Comparison of ENCODE assay signal across 4 fruit fly cellular contexts in genomic region chr3R:24720459-24721370, dm6.
TF ChIP-seq lines count a peak whose summit lies in the region.

No protein-coding gene starts in this region.

- no peak for TF ChIP-seq CTCF in whole organism, embryonic (GFP tag; optimal IDR thresholded peaks at IDR 0.05; lab: Kevin White, UChicago)

TF ChIP-seq in whole organism, embryonic, 481 proteins besides CTCF, POLR2A, EP300 and RAD21:
- TF ChIP-seq ken (GFP tag; IDR thresholded peaks at IDR 0.05; lab: Robert Waterston, UW): 0 out of 3 replicates have a peak, but pooled peaks have one; percentile 26
- peak; percentile 28 for TF ChIP-seq cg (GFP tag; optimal IDR thresholded peaks at IDR 0.05; lab: Kevin White, UChicago)
- TF ChIP-seq bsh (GFP tag; optimal IDR thresholded peaks at IDR 0.05; lab: Kevin White, UChicago): peak in 1 of 2 experiments; percentile 5
- peak; percentile 99 for TF ChIP-seq CG11504 (tag; optimal IDR thresholded peaks at IDR 0.05; lab: Kevin White, UChicago)
- peak; percentile 91 for TF ChIP-seq twi (tag; optimal IDR thresholded peaks at IDR 0.05; lab: Kevin White, UChicago)
- TF ChIP-seq Drgx (GFP tag; IDR thresholded peaks at IDR 0.05; lab: Robert Waterston, UW): peak; percentile 41
- TF ChIP-seq pan (optimal IDR thresholded peaks at IDR 0.05; lab: Kevin White, UChicago): no peak
- no peak for TF ChIP-seq pan (GFP tag; optimal IDR thresholded peaks at IDR 0.05 in 1 of 2, IDR thresholded peaks at IDR 0.05 in 1 of 2)
- no peak for TF ChIP-seq CG7839 (tag; optimal IDR thresholded peaks at IDR 0.05; lab: Kevin White, UChicago)
- TF ChIP-seq br (optimal IDR thresholded peaks at IDR 0.05; lab: Kevin White, UChicago): no peak
- TF ChIP-seq CG15479 (GFP tag; optimal IDR thresholded peaks at IDR 0.05; lab: Kevin White, UChicago): peak; percentile 8
- no peak for TF ChIP-seq Ada2b (GFP tag; IDR thresholded peaks at IDR 0.05; lab: Robert Waterston, UW)
- peak; percentile 57 for TF ChIP-seq Nf-YB (GFP tag; optimal IDR thresholded peaks at IDR 0.05; lab: Kevin White, UChicago)
- TF ChIP-seq tll (GFP tag; optimal IDR thresholded peaks at IDR 0.05; lab: Kevin White, UChicago): peak in 1 of 2 experiments; percentile 21
- peak; percentile 46; the same call in 1 of the 3 replicates for TF ChIP-seq ci (GFP tag; IDR thresholded peaks at IDR 0.05; lab: Robert Waterston, UW)
- no peak for TF ChIP-seq Aef1 (GFP tag; IDR thresholded peaks at IDR 0.05; lab: Robert Waterston, UW)
- peak; percentile 42 for TF ChIP-seq Med (GFP tag; lab: Kevin White, UChicago)
- TF ChIP-seq wek (GFP tag; optimal IDR thresholded peaks at IDR 0.05; lab: Kevin White, UChicago): no peak
- peak; percentile 32; the same call in 1 of the 2 replicates for TF ChIP-seq CG31224 (GFP tag; IDR thresholded peaks at IDR 0.05; lab: Robert Waterston, UW)
- no peak for TF ChIP-seq tin (GFP tag; optimal IDR thresholded peaks at IDR 0.05; lab: Kevin White, UChicago)
- TF ChIP-seq CG12769 (tag; optimal IDR thresholded peaks at IDR 0.05; lab: Kevin White, UChicago): no peak
- TF ChIP-seq sens (GFP tag; lab: Kevin White, UChicago): peak; percentile 70
- 0 out of 2 replicates have a peak, but pooled peaks have one; percentile 12 for TF ChIP-seq ara (GFP tag; IDR thresholded peaks at IDR 0.05; lab: Robert Waterston, UW)
TF ChIP-seq in whole organism, embryonic: peak in this region for 14.

TF ChIP-seq in whole organism, prepupa, 60 proteins besides CTCF, POLR2A, EP300 and RAD21 (continues in another document):
- TF ChIP-seq CG31627 (GFP tag; optimal IDR thresholded peaks at IDR 0.05; lab: Kevin White, UChicago) (no peak), Gug (GFP tag; IDR thresholded peaks at IDR 0.05; lab: Robert Waterston, UW) (no peak), Sox14 (GFP tag; optimal IDR thresholded peaks at IDR 0.05; lab: Kevin White, UChicago) (no peak), CG7368 (GFP tag; optimal IDR thresholded peaks at IDR 0.05; lab: Kevin White, UChicago) (no peak), topi (GFP tag; optimal IDR thresholded peaks at IDR 0.05; lab: Kevin White, UChicago) (no peak), CG3032 (tag; optimal IDR thresholded peaks at IDR 0.05; lab: Kevin White, UChicago) (no peak), dac (GFP tag; optimal IDR thresholded peaks at IDR 0.05; lab: Kevin White, UChicago) (no peak), CG6854 (GFP tag; optimal IDR thresholded peaks at IDR 0.05; lab: Kevin White, UChicago) (no peak), Sox15 (GFP tag; optimal IDR thresholded peaks at IDR 0.05; lab: Kevin White, UChicago) (no peak), CG6276 (GFP tag; optimal IDR thresholded peaks at IDR 0.05; lab: Kevin White, UChicago) (no peak), fkh (GFP tag; optimal IDR thresholded peaks at IDR 0.05; lab: Kevin White, UChicago) (no peak), Eip78C (GFP tag; lab: Kevin White, UChicago) (peak; percentile 3), eg (GFP tag; IDR thresholded peaks at IDR 0.05; lab: Robert Waterston, UW) (peak; percentile 43; the same call in 1 of the 3 replicates), svp (GFP tag; lab: Kevin White, UChicago) (peak; percentile 68), CG4318 (GFP tag; optimal IDR thresholded peaks at IDR 0.05; lab: Kevin White, UChicago) (no peak), CG15336 (GFP tag; IDR thresholded peaks at IDR 0.05; lab: Robert Waterston, UW) (no peak), net (GFP tag; optimal IDR thresholded peaks at IDR 0.05; lab: Kevin White, UChicago) (no peak), OdsH (GFP tag; optimal IDR thresholded peaks at IDR 0.05; lab: Kevin White, UChicago) (no peak), CG6792 (GFP tag; optimal IDR thresholded peaks at IDR 0.05; lab: Kevin White, UChicago) (no peak), salr (GFP tag; optimal IDR thresholded peaks at IDR 0.05; lab: Kevin White, UChicago) (peak in 1 of 2 experiments; percentile 36), achi (GFP tag; optimal IDR thresholded peaks at IDR 0.05; lab: Kevin White, UChicago) (peak; percentile 23), Met (GFP tag; optimal IDR thresholded peaks at IDR 0.05; lab: Kevin White, UChicago) (no peak), CG6808 (GFP tag; optimal IDR thresholded peaks at IDR 0.05; lab: Kevin White, UChicago) (peak; percentile 6), Hr38 (GFP tag; optimal IDR thresholded peaks at IDR 0.05; lab: Kevin White, UChicago) (no peak), CG10631 (GFP tag; optimal IDR thresholded peaks at IDR 0.05; lab: Kevin White, UChicago) (no peak)

TF ChIP-seq in whole organism, pupa, 21 proteins besides CTCF, POLR2A, EP300 and RAD21:
- TF ChIP-seq fd96Ca (GFP tag; IDR thresholded peaks at IDR 0.05; lab: Robert Waterston, UW) (peak; percentile 69; the same call in 2 of the 3 replicates), CG32121 (GFP tag; IDR thresholded peaks at IDR 0.05; lab: Robert Waterston, UW) (peak; percentile 71), CG14655 (GFP tag; optimal IDR thresholded peaks at IDR 0.05; lab: Kevin White, UChicago) (peak; percentile 48), CG8301 (tag; optimal IDR thresholded peaks at IDR 0.05; lab: Kevin White, UChicago) (peak; percentile 16), rn (GFP tag; IDR thresholded peaks at IDR 0.05; lab: Robert Waterston, UW) (no peak), CG4496 (GFP tag; IDR thresholded peaks at IDR 0.05; lab: Robert Waterston, UW) (peak; percentile 45; the same call in 2 of the 3 replicates), EcR (GFP tag; optimal IDR thresholded peaks at IDR 0.05; lab: Kevin White, UChicago) (peak; percentile 47), CG15710 (tag; optimal IDR thresholded peaks at IDR 0.05; lab: Kevin White, UChicago) (no peak)

TF ChIP-seq in whole organism, wandering third instar larva, 38 proteins besides CTCF, POLR2A, EP300 and RAD21:
- TF ChIP-seq fru (GFP tag; optimal IDR thresholded peaks at IDR 0.05; lab: Kevin White, UChicago): no peak
- no peak for TF ChIP-seq tai (GFP tag; optimal IDR thresholded peaks at IDR 0.05; lab: Kevin White, UChicago)
- TF ChIP-seq Dfd (GFP tag; optimal IDR thresholded peaks at IDR 0.05; lab: Kevin White, UChicago): peak; percentile 72
TF ChIP-seq in whole organism, wandering third instar larva: peak in this region for 1.
